Worm (Caenorhabditis elegans) whole organism, mixed stage, embryonic: ENCODE measurements around the gene srb-6.

Experiments used
- M03D4.4 ChIP-seq: sonication (generic microtip); optimal IDR thresholded peaks from 2 replicates; lab custom pipeline; 2017; ENCODE audit warnings: mild to moderate bottlenecking, missing genetic modification characterization, missing compliant biosample characterization
- bed-3 ChIP-seq: fragments of 200-800 bp; sonication (Bioruptor generic); optimal IDR thresholded peaks from 3 replicates; lab custom pipeline; 2018; ENCODE audit warnings: mild to moderate bottlenecking, missing genetic modification characterization, moderate library complexity, missing compliant biosample characterization
- blmp-1 ChIP-seq: fragments of 150-350 bp; optimal IDR thresholded peaks from 2 replicates; lab custom pipeline; 2014; ENCODE audit warnings: missing biosample characterization, missing genetic modification characterization
- ceh-39 ChIP-seq: fragments of 150-350 bp; optimal IDR thresholded peaks from 2 replicates; lab custom pipeline; 2014; ENCODE audit warnings: missing biosample characterization, missing genetic modification characterization
- ceh-43 ChIP-seq: fragments of 200-800 bp; sonication (Bioruptor generic); optimal IDR thresholded peaks from 2 replicates; lab custom pipeline; 2018; ENCODE audit warnings: mild to moderate bottlenecking, missing genetic modification characterization, moderate library complexity, missing compliant biosample characterization
- ceh-83 ChIP-seq: fragments of 200-800 bp; sonication (Bioruptor generic); optimal IDR thresholded peaks from 2 replicates; lab custom pipeline; 2018; ENCODE audit warnings: mild to moderate bottlenecking, missing genetic modification characterization, missing compliant biosample characterization
- ces-1 ChIP-seq: fragments of 150-350 bp; optimal IDR thresholded peaks from 2 replicates; lab custom pipeline; 2014; ENCODE audit warnings: missing biosample characterization, missing genetic modification reagents, missing genetic modification characterization
- cnd-1 ChIP-seq: fragments of 200-800 bp; sonication (Bioruptor generic); optimal IDR thresholded peaks from 2 replicates; lab custom pipeline; 2018; ENCODE audit warnings: mild to moderate bottlenecking, missing genetic modification characterization, missing compliant biosample characterization
- drap-1 ChIP-seq: fragments of 200-800 bp; sonication (Bioruptor generic); optimal IDR thresholded peaks from 3 replicates; lab custom pipeline; 2018; ENCODE audit warnings: mild to moderate bottlenecking, missing genetic modification characterization, missing compliant biosample characterization
- elt-1 ChIP-seq: sonication (generic microtip); optimal IDR thresholded peaks from 2 replicates; lab custom pipeline; 2017; ENCODE audit warnings: missing genetic modification characterization, mild to moderate bottlenecking, missing compliant biosample characterization, antibody characterized with exemption, moderate library complexity, borderline replicate concordance; ENCODE audit not compliant: insufficient read depth
- elt-3 ChIP-seq: fragments of 150-350 bp; optimal IDR thresholded peaks from 2 replicates; lab custom pipeline; 2014; ENCODE audit warnings: missing biosample characterization, missing genetic modification characterization
- flh-1 ChIP-seq: fragments of 200-800 bp; sonication (Bioruptor generic); optimal IDR thresholded peaks from 2 replicates; lab custom pipeline; 2018; ENCODE audit warnings: mild to moderate bottlenecking, missing genetic modification characterization, moderate library complexity, missing compliant biosample characterization
- ham-2 ChIP-seq: fragments of 200-800 bp; sonication (Bioruptor generic); optimal IDR thresholded peaks from 2 replicates; lab custom pipeline; 2018; ENCODE audit warnings: mild to moderate bottlenecking, missing genetic modification characterization, missing compliant biosample characterization
- hlh-1 ChIP-seq: fragments of 150-350 bp; optimal IDR thresholded peaks from 2 replicates; lab custom pipeline; 2014; ENCODE audit warnings: missing biosample characterization, missing genetic modification reagents, missing genetic modification characterization
- lin-13 ChIP-seq: fragments of 150-350 bp; optimal IDR thresholded peaks from 2 replicates; lab custom pipeline; 2014; ENCODE audit warnings: missing biosample characterization, missing genetic modification characterization
- lin-32 ChIP-seq: fragments of 200-800 bp; sonication (Bioruptor generic); optimal IDR thresholded peaks from 2 replicates; lab custom pipeline; 2018; ENCODE audit warnings: mild to moderate bottlenecking, missing genetic modification characterization, missing compliant biosample characterization
- lsy-2 ChIP-seq: fragments of 150-350 bp; optimal IDR thresholded peaks from 2 replicates; lab custom pipeline; 2014; ENCODE audit warnings: missing biosample characterization, missing genetic modification characterization
- mab-5 ChIP-seq: fragments of 150-350 bp; optimal IDR thresholded peaks from 2 replicates; lab custom pipeline; 2014; ENCODE audit warnings: missing biosample characterization, missing genetic modification characterization
- mep-1 ChIP-seq: fragments of 150-350 bp; optimal IDR thresholded peaks from 2 replicates; lab custom pipeline; 2017; ENCODE audit warnings: missing biosample characterization, missing genetic modification reagents, missing genetic modification characterization, inconsistent platforms
- mls-2 ChIP-seq: sonication (generic microtip); optimal IDR thresholded peaks from 2 replicates; lab custom pipeline; 2016; ENCODE audit warnings: mild to moderate bottlenecking, missing genetic modification characterization, moderate library complexity, missing compliant biosample characterization
- nhr-12 ChIP-seq: fragments of 150-350 bp; optimal IDR thresholded peaks from 2 replicates; lab custom pipeline; 2014; ENCODE audit warnings: missing biosample characterization, missing genetic modification characterization
- nhr-2 ChIP-seq: fragments of 150-350 bp; optimal IDR thresholded peaks from 2 replicates; lab custom pipeline; 2014; ENCODE audit warnings: missing biosample characterization, missing genetic modification characterization
- nhr-237 ChIP-seq: fragments of 150-350 bp; optimal IDR thresholded peaks from 2 replicates; lab custom pipeline; 2014; ENCODE audit warnings: missing biosample characterization, missing genetic modification characterization
- nhr-76 ChIP-seq: sonication (generic microtip); optimal IDR thresholded peaks from 2 replicates; lab custom pipeline; 2017; ENCODE audit warnings: missing biosample characterization, missing genetic modification characterization
- sem-2 ChIP-seq: fragments of 200-800 bp; sonication (Bioruptor generic); optimal IDR thresholded peaks from 2 replicates; lab custom pipeline; 2018; ENCODE audit warnings: mild to moderate bottlenecking, missing genetic modification characterization, missing compliant biosample characterization
- snpc-4 ChIP-seq: fragments of 150-350 bp; optimal IDR thresholded peaks from 2 replicates; lab custom pipeline; 2014; ENCODE audit warnings: missing biosample characterization, missing genetic modification characterization
- tbx-8 ChIP-seq: fragments of 200-800 bp; sonication (Bioruptor generic); optimal IDR thresholded peaks from 2 replicates; lab custom pipeline; 2018; ENCODE audit warnings: mild to moderate bottlenecking, missing genetic modification characterization, moderate library complexity, missing compliant biosample characterization
- unc-120 ChIP-seq: sonication (generic microtip); optimal IDR thresholded peaks from 2 replicates; lab custom pipeline; 2017; ENCODE audit warnings: missing genetic modification characterization, missing compliant biosample characterization; ENCODE audit not compliant: poor library complexity, severe bottlenecking
- unc-39 ChIP-seq: fragments of 150-350 bp; optimal IDR thresholded peaks from 2 replicates; lab custom pipeline; 2014; ENCODE audit warnings: missing biosample characterization, missing genetic modification characterization
- unc-62 ChIP-seq: fragments of 150-350 bp; optimal IDR thresholded peaks from 2 replicates; lab custom pipeline; 2014; ENCODE audit warnings: missing biosample characterization, missing genetic modification reagents, missing genetic modification characterization
- zip-8 ChIP-seq: fragments of 150-350 bp; optimal IDR thresholded peaks from 2 replicates; lab custom pipeline; 2014; ENCODE audit warnings: missing biosample characterization, missing genetic modification characterization
- ztf-11 ChIP-seq: fragments of 150-350 bp; optimal IDR thresholded peaks from 2 replicates; lab custom pipeline; 2014; ENCODE audit warnings: missing biosample characterization, missing genetic modification characterization

srb-6 gene

DNA sequence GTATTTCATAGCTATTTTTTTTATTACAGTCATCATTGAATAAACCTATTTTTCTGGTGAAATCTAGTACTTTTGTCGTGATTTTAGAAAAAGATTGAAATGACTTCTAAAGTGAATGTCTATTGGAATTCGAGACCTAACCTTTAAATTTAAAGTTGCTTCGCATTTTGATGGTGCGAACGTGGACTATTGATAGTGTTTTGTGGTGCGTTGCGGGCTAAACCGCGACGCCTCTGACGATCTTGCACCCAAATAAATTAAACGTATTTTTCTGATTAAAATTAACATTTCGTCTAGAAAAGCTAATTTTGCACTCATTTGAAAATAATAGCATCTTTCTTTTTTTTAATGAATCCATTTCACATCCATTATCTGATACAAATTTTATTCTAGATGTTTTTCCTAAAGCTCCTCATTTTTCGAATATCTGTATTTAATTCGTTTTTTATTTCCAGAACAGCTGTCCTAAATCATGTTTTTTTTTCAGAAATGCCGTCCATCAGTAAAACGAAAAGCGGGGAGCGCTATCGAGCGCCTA lies 22.2 kb upstream of the srb-6 start, which contains the start of gene wbp-11:
wbp-11 (plus strand) TSS at position 488 of the 538 bp plus-strand sequence.
- TF ChIP-seq ztf-11 (tag; lab: Kevin White, UChicago) = no peak
- TF ChIP-seq lsy-2 (tag; lab: Kevin White, UChicago) = peak; percentile 2
- TF ChIP-seq blmp-1 (tag; lab: Kevin White, UChicago) = no peak
- TF ChIP-seq elt-3 = no peak
- no peak for TF ChIP-seq bed-3 (GFP tag; lab: Kevin White, UChicago)
- TF ChIP-seq flh-1 = no peak
- no peak for TF ChIP-seq unc-120 (tag; lab: Kevin White, UChicago)
- TF ChIP-seq mep-1 = peak; percentile 63
- no peak for TF ChIP-seq mls-2 (tag; lab: Kevin White, UChicago)
- no peak for TF ChIP-seq lin-13 (tag; lab: Kevin White, UChicago)
- TF ChIP-seq nhr-12 (tag; lab: Kevin White, UChicago) = no peak
- no peak for TF ChIP-seq sem-2 (GFP tag; lab: Kevin White, UChicago)
- TF ChIP-seq ceh-83 = no peak
- TF ChIP-seq zip-8 (tag; lab: Kevin White, UChicago) = no peak

DNA sequence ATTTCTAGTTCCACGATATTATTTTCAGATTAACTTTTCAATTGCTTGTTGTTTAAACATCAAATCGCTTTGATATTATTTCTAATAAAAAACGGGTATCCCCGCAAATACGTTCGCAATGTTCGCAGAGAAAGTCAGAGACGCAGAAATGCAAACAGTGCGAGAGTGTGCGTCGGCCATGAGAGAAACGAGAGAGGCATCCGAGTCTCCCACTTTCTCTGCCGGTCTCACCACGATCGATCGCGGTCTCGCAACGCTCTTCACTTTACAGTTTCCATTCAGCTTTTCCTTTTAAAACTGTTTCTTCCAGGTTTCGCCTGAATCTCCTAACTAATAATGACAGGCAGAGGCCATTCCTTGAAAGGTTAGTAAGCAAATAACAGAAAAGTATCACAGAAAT lies 20.4 kb upstream of the srb-6 start, which contains the start of gene F33H1.4:
F33H1.4 (plus strand) TSS at position 311 of the 400 bp plus-strand sequence.
- TF ChIP-seq ceh-39 (tag; lab: Kevin White, UChicago) (peak; percentile 30), lin-13 (tag; lab: Kevin White, UChicago) (peak; percentile 85), hlh-1 (tag; lab: Kevin White, UChicago) (peak; percentile 39), lsy-2 (tag; lab: Kevin White, UChicago) (peak; percentile 91), drap-1 (GFP tag; lab: Kevin White, UChicago) (no peak), mep-1 (no peak), blmp-1 (tag; lab: Kevin White, UChicago) (peak; percentile 75)
- TF ChIP-seq, all 35 proteins: peak for 5

DNA sequence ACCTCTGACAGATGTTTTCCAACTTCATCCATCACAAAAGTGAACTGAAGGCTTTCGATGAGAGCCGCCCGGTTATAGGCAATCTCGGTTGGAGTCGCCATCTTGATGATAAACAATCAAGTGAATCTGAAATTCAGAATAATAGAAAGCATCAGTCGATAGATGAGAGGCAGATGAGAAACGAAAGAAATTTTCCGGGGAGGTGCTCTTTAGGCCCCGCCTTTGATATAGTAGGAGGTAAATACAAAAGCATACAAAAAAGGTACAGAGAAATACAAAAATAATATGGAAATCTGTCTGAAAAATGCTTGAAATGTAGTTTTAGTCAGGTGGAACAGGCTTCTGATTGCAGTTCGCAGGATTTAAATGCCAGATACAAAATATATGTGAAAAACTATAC lies 12.1 kb upstream of the srb-6 start, which contains the start of gene srd-1:
srd-1 (minus strand) TSS at position 101 of the 400 bp plus-strand sequence.
- TF ChIP-seq flh-1 (no peak), cnd-1 (tag; lab: Kevin White, UChicago) (no peak), unc-39 (tag; lab: Kevin White, UChicago) (no peak), nhr-237 (tag; lab: Kevin White, UChicago) (no peak), ces-1 (GFP tag; lab: Kevin White, UChicago) (no peak), ceh-83 (no peak), mls-2 (tag; lab: Kevin White, UChicago) (no peak), lsy-2 (tag; lab: Kevin White, UChicago) (no peak), mab-5 (no peak), drap-1 (GFP tag; lab: Kevin White, UChicago) (no peak), elt-1 (tag; lab: Kevin White, UChicago) (no peak), hlh-1 (tag; lab: Kevin White, UChicago) (no peak), M03D4.4 (no peak), lin-13 (tag; lab: Kevin White, UChicago) (no peak), blmp-1 (tag; lab: Kevin White, UChicago) (no peak), nhr-2 (tag; lab: Kevin White, UChicago) (no peak), mep-1 (no peak)

ce11 chrII:10187808-10188207 lies 6.9 kb upstream of the srb-6 start, which contains the start of gene srd-2:
Gene srd-2, minus strand, starts transcription at chrII:10187908.
- TF ChIP-seq lin-13 (tag; lab: Kevin White, UChicago) (no peak), M03D4.4 (no peak), ces-1 (GFP tag; lab: Kevin White, UChicago) (no peak), nhr-76 (no peak), elt-3 (no peak), snpc-4 (tag; lab: Kevin White, UChicago) (no peak)

DNA sequence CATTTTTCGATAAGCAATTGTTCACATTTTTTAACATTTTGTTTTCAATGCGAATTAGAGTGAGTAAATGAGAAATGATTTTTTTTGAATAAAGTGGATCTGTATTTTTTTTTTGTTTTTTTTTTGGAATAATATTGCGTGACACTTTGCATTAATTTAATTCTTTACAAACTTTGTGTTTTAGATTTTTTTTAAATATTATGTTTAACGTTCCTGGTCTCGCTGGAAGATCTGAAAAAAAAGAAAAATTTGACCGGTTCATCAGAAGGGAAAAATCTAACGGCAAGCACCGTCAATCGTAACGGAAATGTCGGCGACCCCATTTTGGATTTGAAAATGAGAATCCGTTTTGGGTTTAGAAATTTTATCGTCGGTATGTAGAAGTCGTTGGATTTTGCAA lies 5.3 kb upstream of the srb-6 start, which contains the start of gene cdc-25.4:
cdc-25.4 (minus strand) TSS at position 101 of the 400 bp plus-strand sequence.
- TF ChIP-seq ham-2 (GFP tag; lab: Kevin White, UChicago) (no peak), lin-32 (no peak), ceh-43 (GFP tag; lab: Kevin White, UChicago) (no peak), zip-8 (tag; lab: Kevin White, UChicago) (no peak), nhr-76 (no peak), ztf-11 (tag; lab: Kevin White, UChicago) (no peak), drap-1 (GFP tag; lab: Kevin White, UChicago) (no peak), bed-3 (GFP tag; lab: Kevin White, UChicago) (no peak), unc-120 (tag; lab: Kevin White, UChicago) (no peak), blmp-1 (tag; lab: Kevin White, UChicago) (no peak), M03D4.4 (no peak), unc-62 (GFP tag; lab: Kevin White, UChicago) (no peak), nhr-237 (tag; lab: Kevin White, UChicago) (no peak), tbx-8 (GFP tag; lab: Kevin White, UChicago) (no peak), snpc-4 (tag; lab: Kevin White, UChicago) (no peak), nhr-12 (tag; lab: Kevin White, UChicago) (no peak)
